Fruit fly (Drosophila melanogaster) whole organism, embryonic: ENCODE results near the gene CG14868.
A peak's percentile ranks its signal among the peaks of the same experiment; 100 is the strongest.

Experiments used
- CG10267 ChIP-seq: fragments of 200-800 bp; sonication (Bioruptor generic); optimal IDR thresholded peaks from 2 replicates; lab custom pipeline; 2018; ENCODE audit warnings: missing biosample characterization, mild to moderate bottlenecking, missing genetic modification characterization, moderate library complexity
- CG10321 ChIP-seq: fragments of 200-800 bp; sonication (Bioruptor generic); IDR thresholded peaks from 2 replicates; pipeline ENCODE4 v1.3.6; 2022; ENCODE audit warnings: missing biosample characterization, missing genetic modification characterization
- CG10366 ChIP-seq: fragments of 200-800 bp; sonication (Bioruptor generic); IDR thresholded peaks from 2 replicates; pipeline ENCODE4 v1.3.6; 2022; ENCODE audit warnings: missing biosample characterization, missing genetic modification characterization
- CG11696 ChIP-seq: fragments of 200-800 bp; sonication (Bioruptor generic); IDR thresholded peaks from 2 replicates; pipeline ENCODE4 v1.3.6; 2022; ENCODE audit warnings: missing biosample characterization, missing genetic modification characterization
- CG12155 ChIP-seq: fragments of 200-800 bp; sonication (Bioruptor generic); optimal IDR thresholded peaks from 3 replicates; lab custom pipeline; 2016; ENCODE audit warnings: missing biosample characterization, missing genetic modification characterization
- CG13775 ChIP-seq: fragments of 200-800 bp; sonication (Bioruptor generic); optimal IDR thresholded peaks from 3 replicates; lab custom pipeline; 2017; ENCODE audit warnings: missing biosample characterization, mild to moderate bottlenecking, missing genetic modification characterization
- CG14050 ChIP-seq: fragments of 200-800 bp; sonication (Bioruptor generic); IDR thresholded peaks from 3 replicates; pipeline ENCODE4 v1.3.6; 2022; ENCODE audit warnings: missing biosample characterization, missing genetic modification characterization
- CG14965 ChIP-seq: fragments of 200-800 bp; sonication (Bioruptor generic); optimal IDR thresholded peaks from 2 replicates; lab custom pipeline; 2016; ENCODE audit warnings: missing biosample characterization, missing genetic modification characterization, borderline replicate concordance
- CG15601 ChIP-seq: fragments of 200-800 bp; sonication (Bioruptor generic); optimal IDR thresholded peaks from 3 replicates; lab custom pipeline; 2019; ENCODE audit warnings: missing biosample characterization, mild to moderate bottlenecking, missing genetic modification characterization, moderate library complexity
- CG1603 ChIP-seq: fragments of 200-800 bp; sonication (Bioruptor generic); optimal IDR thresholded peaks from 2 replicates; lab custom pipeline; 2019; ENCODE audit warnings: missing biosample characterization, mild to moderate bottlenecking, missing genetic modification characterization, moderate library complexity
- CG17359 ChIP-seq: fragments of 200-800 bp; sonication (Bioruptor generic); optimal IDR thresholded peaks from 3 replicates; lab custom pipeline; 2018; ENCODE audit warnings: missing biosample characterization, mild to moderate bottlenecking, missing genetic modification characterization, moderate library complexity
- CG17912 ChIP-seq: fragments of 200-800 bp; sonication (Bioruptor generic); optimal IDR thresholded peaks from 2 replicates; lab custom pipeline; 2018; ENCODE audit warnings: missing biosample characterization, mild to moderate bottlenecking, missing genetic modification characterization
- CG1832 ChIP-seq: fragments of 200-800 bp; sonication (Bioruptor generic); optimal IDR thresholded peaks from 2 replicates; lab custom pipeline; 2017; ENCODE audit warnings: missing biosample characterization, mild to moderate bottlenecking, missing genetic modification characterization, inconsistent platforms
- CG18599 ChIP-seq: fragments of 200-800 bp; sonication (Bioruptor generic); optimal IDR thresholded peaks from 3 replicates; lab custom pipeline; 2017; ENCODE audit warnings: missing biosample characterization, missing genetic modification characterization, mild to moderate bottlenecking, moderate library complexity, missing genetic modification reagents
- CG18619 ChIP-seq: fragments of 200-800 bp; sonication (Bioruptor generic); optimal IDR thresholded peaks from 3 replicates; lab custom pipeline; 2017; ENCODE audit warnings: missing biosample characterization, mild to moderate bottlenecking, missing genetic modification characterization
- CG2712 ChIP-seq: fragments of 200-800 bp; optimal IDR thresholded peaks from 3 replicates; lab custom pipeline; 2019; ENCODE audit warnings: missing biosample characterization, mild to moderate bottlenecking, missing genetic modification characterization, moderate library complexity
- CG30403 ChIP-seq: fragments of 200-800 bp; sonication (Bioruptor generic); optimal IDR thresholded peaks from 3 replicates; lab custom pipeline; 2016; ENCODE audit warnings: missing biosample characterization, missing genetic modification characterization
- CG4404 ChIP-seq: fragments of 200-800 bp; sonication (Bioruptor generic); IDR thresholded peaks from 2 replicates; pipeline ENCODE4 v1.3.6; 2022; ENCODE audit warnings: missing biosample characterization, missing genetic modification characterization
- CG7963 ChIP-seq: fragments of 200-800 bp; sonication (Bioruptor generic); IDR thresholded peaks from 3 replicates; pipeline ENCODE4 v1.3.6; 2022; ENCODE audit warnings: missing biosample characterization, missing genetic modification characterization; ENCODE audit not compliant: partially characterized antibody
- CG8478 ChIP-seq: fragments of >200 bp; optimal IDR thresholded peaks from 2 replicates; lab custom pipeline; 2018
- CG9215 ChIP-seq: fragments of 200-800 bp; sonication (Bioruptor generic); IDR thresholded peaks from 2 replicates; pipeline ENCODE4 v1.3.6; 2022; ENCODE audit warnings: missing biosample characterization, missing genetic modification characterization
- Dfd ChIP-seq, 2 experiments: fragments of >200 bp; optimal IDR thresholded peaks; 2 replicates each; lab custom pipeline; 2017; ENCODE audit warnings: missing biosample characterization in 2 of 2, missing genetic modification characterization in 2 of 2
- Dip2 ChIP-seq: fragments of 200-800 bp; sonication (Bioruptor generic); IDR thresholded peaks from 2 replicates; pipeline ENCODE4 v1.3.6; 2022; ENCODE audit warnings: missing biosample characterization, missing genetic modification characterization
- Doc2 ChIP-seq: fragments of 200-800 bp; sonication (Bioruptor generic); IDR thresholded peaks from 2 replicates; pipeline ENCODE4 v1.3.6; 2022; ENCODE audit warnings: missing biosample characterization, missing genetic modification characterization
- H2.0 ChIP-seq: fragments of 200-800 bp; sonication (Bioruptor generic); IDR thresholded peaks from 2 replicates; pipeline ENCODE4 v1.3.6; 2022; ENCODE audit warnings: missing biosample characterization, missing genetic modification characterization
- HLH54F ChIP-seq: fragments of 200-800 bp; sonication (Bioruptor generic); optimal IDR thresholded peaks from 3 replicates; lab custom pipeline; 2016; ENCODE audit warnings: missing biosample characterization, missing genetic modification characterization
- Jarid2 ChIP-seq: fragments of 200-800 bp; sonication (Bioruptor generic); optimal IDR thresholded peaks from 3 replicates; lab custom pipeline; 2017; ENCODE audit warnings: mild to moderate bottlenecking, missing biosample characterization, missing genetic modification reagents, missing genetic modification characterization
- Med ChIP-seq: fragments of 200-800 bp; sonication (Bioruptor generic); peaks from one replicate; lab custom pipeline; 2016; ENCODE audit warnings: missing biosample characterization, missing genetic modification characterization, mild to moderate bottlenecking, inconsistent platforms, moderate library complexity
- NfI ChIP-seq: fragments of 200-800 bp; sonication (Bioruptor generic); optimal IDR thresholded peaks from 3 replicates; lab custom pipeline; 2018; ENCODE audit warnings: missing biosample characterization, mild to moderate bottlenecking, missing genetic modification characterization, moderate library complexity
- Oaz ChIP-seq: fragments of 200-800 bp; sonication (Bioruptor generic); IDR thresholded peaks from 2 replicates; pipeline ENCODE4 v1.3.6; 2022; ENCODE audit warnings: missing biosample characterization, missing genetic modification characterization
- Oli ChIP-seq: fragments of 200-800 bp; sonication (Bioruptor generic); optimal IDR thresholded peaks from 2 replicates; lab custom pipeline; 2018; ENCODE audit warnings: missing biosample characterization, mild to moderate bottlenecking, missing genetic modification characterization, moderate library complexity
- Opbp ChIP-seq: fragments of 200-800 bp; sonication (Bioruptor generic); IDR thresholded peaks from 3 replicates; pipeline ENCODE4 v1.3.6; 2022; ENCODE audit warnings: missing biosample characterization, missing genetic modification characterization; ENCODE audit not compliant: partially characterized antibody
- Six4 ChIP-seq: fragments of 200-800 bp; sonication (Bioruptor generic); optimal IDR thresholded peaks from 2 replicates; lab custom pipeline; 2016; ENCODE audit warnings: missing biosample characterization, missing genetic modification characterization
- bab2 ChIP-seq: fragments of 200-800 bp; sonication (Bioruptor generic); optimal IDR thresholded peaks from 2 replicates; lab custom pipeline; 2016; ENCODE audit warnings: missing biosample characterization, missing genetic modification characterization
- dan ChIP-seq: fragments of 200-800 bp; sonication (Bioruptor generic); IDR thresholded peaks from 2 replicates; pipeline ENCODE4 v1.3.6; 2022; ENCODE audit warnings: missing biosample characterization, missing genetic modification characterization
- dm ChIP-seq: fragments of 200-800 bp; sonication (Bioruptor generic); optimal IDR thresholded peaks from 3 replicates; lab custom pipeline; 2016; ENCODE audit warnings: missing biosample characterization, missing genetic modification characterization
- dpn ChIP-seq, 2 experiments: fragments of 200-800 bp; sonication (Bioruptor generic); optimal IDR thresholded peaks; 3 replicates each; lab custom pipeline; 2016; ENCODE audit warnings: missing biosample characterization in 2 of 2, missing genetic modification characterization in 2 of 2
- gcm ChIP-seq: fragments of 200-800 bp; sonication (Bioruptor generic); optimal IDR thresholded peaks from 2 replicates; lab custom pipeline; 2019; ENCODE audit warnings: missing biosample characterization, mild to moderate bottlenecking, missing genetic modification characterization, moderate library complexity
- grau ChIP-seq: fragments of 200-800 bp; optimal IDR thresholded peaks from 3 replicates; lab custom pipeline; 2019; ENCODE audit warnings: missing biosample characterization, mild to moderate bottlenecking, missing genetic modification characterization, moderate library complexity
- h ChIP-seq: fragments of >200 bp; optimal IDR thresholded peaks from 2 replicates; lab custom pipeline; 2017
- lov ChIP-seq, 2 experiments: fragments of 200-800 bp in 1 of 2; fragments of >200 bp in 1 of 2; sonication (Bioruptor generic) in 1 of 2; IDR thresholded peaks in 1 of 2; optimal IDR thresholded peaks in 1 of 2; 2 replicates in 1 of 2; 3 replicates in 1 of 2; pipeline versions ENCODE4 v1.3.6 to Lab custom; 2017 to 2022; ENCODE audit warnings: missing biosample characterization in 1 of 2, missing genetic modification characterization in 1 of 2
- luna ChIP-seq: fragments of 200-800 bp; sonication (Bioruptor generic); optimal IDR thresholded peaks from 2 replicates; lab custom pipeline; 2016; ENCODE audit warnings: missing biosample characterization, missing genetic modification characterization
- nmo ChIP-seq: fragments of 200-800 bp; sonication (Bioruptor generic); optimal IDR thresholded peaks from 2 replicates; lab custom pipeline; 2018; ENCODE audit warnings: missing biosample characterization, mild to moderate bottlenecking, missing genetic modification characterization, moderate library complexity
- org-1 ChIP-seq: fragments of 200-800 bp; sonication (Bioruptor generic); optimal IDR thresholded peaks from 2 replicates; lab custom pipeline; 2017; ENCODE audit warnings: missing biosample characterization, missing genetic modification characterization
- prd ChIP-seq, 3 experiments: fragments of >200 bp in 2 of 3; fragments of 200-800 bp in 1 of 3; sonication (Bioruptor generic) in 1 of 3; optimal IDR thresholded peaks in 2 of 3; IDR thresholded peaks in 1 of 3; 2 replicates in 2 of 3; 3 replicates in 1 of 3; pipeline versions ENCODE4 v1.3.6 to Lab custom; 2017 to 2022; ENCODE audit warnings: missing biosample characterization in 1 of 3, missing genetic modification characterization in 1 of 3
- sim ChIP-seq: fragments of 200-800 bp; sonication (Bioruptor generic); IDR thresholded peaks from 2 replicates; pipeline ENCODE4 v1.3.6; 2022; ENCODE audit warnings: missing biosample characterization, missing genetic modification characterization
- slbo ChIP-seq: fragments of 200-800 bp; sonication (Bioruptor generic); IDR thresholded peaks from 2 replicates; pipeline ENCODE4 v1.3.6; 2022; ENCODE audit warnings: missing biosample characterization, missing genetic modification characterization
- sna ChIP-seq: fragments of 200-800 bp; sonication (Bioruptor generic); IDR thresholded peaks from 2 replicates; pipeline ENCODE4 v1.3.6; 2022; ENCODE audit warnings: missing biosample characterization, missing genetic modification characterization; ENCODE audit not compliant: partially characterized antibody
- tgo ChIP-seq: fragments of 200-800 bp; sonication (Bioruptor generic); IDR thresholded peaks from 3 replicates; pipeline ENCODE4 v1.3.6; 2022; ENCODE audit warnings: missing biosample characterization, missing genetic modification characterization
- tx ChIP-seq: fragments of 200-800 bp; sonication (Bioruptor generic); optimal IDR thresholded peaks from 2 replicates; lab custom pipeline; 2016; ENCODE audit warnings: missing biosample characterization, missing genetic modification characterization

The CG14868 gene

DNA sequence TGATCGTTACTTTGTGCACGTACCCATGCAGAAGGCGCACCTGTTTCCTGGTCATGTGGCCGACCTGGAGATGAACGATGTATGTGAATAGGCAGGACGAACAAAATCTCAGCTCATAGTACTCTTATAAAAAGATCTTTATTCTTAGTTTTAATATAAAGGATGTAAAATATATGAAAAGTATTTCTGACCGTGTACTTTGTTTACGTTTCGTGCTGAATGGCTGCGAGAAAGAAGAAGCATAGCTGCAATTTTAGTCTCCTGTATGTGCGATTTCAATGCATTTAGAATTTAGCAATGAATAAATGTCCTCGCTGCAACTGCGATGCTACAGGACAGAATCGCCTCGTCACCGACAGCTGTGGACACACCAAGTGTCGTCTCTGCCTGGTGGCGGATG is 21.9 kb downstream of the CG14868 start, which contains the start of the genes CG42726 and CG42727 (continued):
- TF ChIP-seq CG14965 (GFP tag; lab: Kevin White, UChicago): no peak
- no peak for TF ChIP-seq dm (GFP tag; lab: Kevin White, UChicago)
- no peak for TF ChIP-seq sna (GFP tag; lab: Robert Waterston, UW)
- TF ChIP-seq Six4 (GFP tag; lab: Kevin White, UChicago): no peak
- no peak for TF ChIP-seq org-1 (GFP tag; lab: Kevin White, UChicago)
- TF ChIP-seq tx (GFP tag; lab: Kevin White, UChicago): no peak
- TF ChIP-seq Jarid2: no peak
- TF ChIP-seq slbo: peak; percentile 58; the same call in 1 of the 2 replicates
- TF ChIP-seq CG4404 (GFP tag; lab: Robert Waterston, UW): no peak
- TF ChIP-seq CG18619 (GFP tag; lab: Kevin White, UChicago): peak; percentile 17
- peak; percentile 36 for TF ChIP-seq NfI (GFP tag; lab: Kevin White, UChicago)
- TF ChIP-seq CG17912: no peak
- TF ChIP-seq CG14050: no peak
- no peak for TF ChIP-seq Dfd (GFP tag; optimal IDR thresholded peaks at IDR 0.05; lab: Kevin White, UChicago)
- TF ChIP-seq CG17359 (tag; lab: Kevin White, UChicago): peak; percentile 28
- TF ChIP-seq CG12155 (GFP tag; lab: Kevin White, UChicago): peak; percentile 20
- 0 out of 2 replicates have a peak, but pooled peaks have one; percentile 19 for TF ChIP-seq H2.0
- peak; percentile 39 for TF ChIP-seq grau (tag; lab: Kevin White, UChicago)
- TF ChIP-seq lov (optimal IDR thresholded peaks at IDR 0.05; lab: Kevin White, UChicago): no peak
- no peak for TF ChIP-seq lov (GFP tag; IDR thresholded peaks at IDR 0.05; lab: Robert Waterston, UW)
- 0 out of 3 replicates have a peak, but pooled peaks have one; percentile 16 for TF ChIP-seq CG7963
- no peak for TF ChIP-seq Opbp (GFP tag; lab: Robert Waterston, UW)
- peak; percentile 45 for TF ChIP-seq CG30403 (GFP tag; lab: Kevin White, UChicago)
- no peak for TF ChIP-seq CG15601 (tag; lab: Kevin White, UChicago)
- peak; percentile 5 for TF ChIP-seq CG18599 (GFP tag; lab: Kevin White, UChicago)
- no peak for TF ChIP-seq h (lab: Kevin White, UChicago)
- peak; percentile 45 for TF ChIP-seq CG1603 (tag; lab: Kevin White, UChicago)
- no peak for TF ChIP-seq CG8478 (lab: Kevin White, UChicago)
- TF ChIP-seq dpn (GFP tag; optimal IDR thresholded peaks at IDR 0.05; lab: Kevin White, UChicago): peak in 1 of 2 experiments; percentile 46
- no peak for TF ChIP-seq luna (GFP tag; lab: Kevin White, UChicago)
- TF ChIP-seq dan: no peak
- TF ChIP-seq CG10267 (tag; lab: Kevin White, UChicago): no peak
- peak; percentile 7 for TF ChIP-seq gcm (GFP tag; lab: Kevin White, UChicago)
- peak; percentile 41; the same call in 1 of the 2 replicates for TF ChIP-seq CG11696 (GFP tag; lab: Robert Waterston, UW)
- TF ChIP-seq HLH54F: peak; percentile 13
- TF ChIP-seq CG2712 (tag; lab: Kevin White, UChicago): peak; percentile 55
- peak; percentile 11; the same call in 1 of the 2 replicates for TF ChIP-seq Oaz (GFP tag; lab: Robert Waterston, UW)
- TF ChIP-seq sim: no peak
- no peak for TF ChIP-seq CG9215 (GFP tag; lab: Robert Waterston, UW)
- TF ChIP-seq tgo (GFP tag; lab: Robert Waterston, UW): peak; percentile 14; the same call in 1 of the 3 replicates
- peak; percentile 26 for TF ChIP-seq Oli
- no peak for TF ChIP-seq bab2
- TF ChIP-seq CG1832 (GFP tag; lab: Kevin White, UChicago): no peak
- peak; percentile 14 for TF ChIP-seq CG13775 (GFP tag; lab: Kevin White, UChicago)
- peak; percentile 40; the same call in 1 of the 2 replicates for TF ChIP-seq CG10366 (GFP tag; lab: Robert Waterston, UW)
- peak; percentile 36 for TF ChIP-seq nmo (GFP tag; lab: Kevin White, UChicago)
- peak; percentile 89 for TF ChIP-seq Med (GFP tag; lab: Kevin White, UChicago)
- no peak for TF ChIP-seq CG10321
- no peak for TF ChIP-seq prd (optimal IDR thresholded peaks at IDR 0.05; lab: Kevin White, UChicago)
- TF ChIP-seq prd (GFP tag; IDR thresholded peaks at IDR 0.05; lab: Robert Waterston, UW): peak; percentile 34; the same call in 1 of the 3 replicates
- TF ChIP-seq Doc2 (GFP tag; lab: Robert Waterston, UW): no peak
- no peak for TF ChIP-seq Dip2 (GFP tag; lab: Robert Waterston, UW)
